Fruit fly (Drosophila melanogaster) whole organism, pupa: ENCODE data around the gene CG18476.

Experiments used
- CG10348 ChIP-seq: fragments of 200-800 bp; sonication (Bioruptor generic); IDR thresholded peaks from 2 replicates; pipeline ENCODE4 v1.3.6; 2022; ENCODE audit warnings: missing biosample characterization, missing genetic modification characterization
- CG12605 ChIP-seq: fragments of 200-800 bp; sonication (Bioruptor generic); IDR thresholded peaks from 2 replicates; pipeline ENCODE4 v1.3.6; 2022; ENCODE audit warnings: missing biosample characterization, missing genetic modification characterization
- CG13204 ChIP-seq: fragments of 200-800 bp; sonication (Bioruptor generic); optimal IDR thresholded peaks from 2 replicates; lab custom pipeline; 2018; ENCODE audit warnings: missing biosample characterization, mild to moderate bottlenecking, missing genetic modification characterization, moderate library complexity
- CG14655 ChIP-seq: fragments of 200-800 bp; sonication (Bioruptor generic); optimal IDR thresholded peaks from 3 replicates; lab custom pipeline; 2017; ENCODE audit warnings: mild to moderate bottlenecking, missing biosample characterization, missing genetic modification reagents, missing genetic modification characterization
- CG15710 ChIP-seq: fragments of 200-800 bp; sonication (Bioruptor generic); optimal IDR thresholded peaks from 2 replicates; lab custom pipeline; 2018; ENCODE audit warnings: missing biosample characterization, mild to moderate bottlenecking, missing genetic modification characterization, moderate library complexity
- CG17806 ChIP-seq: fragments of 200-800 bp; sonication (Bioruptor generic); optimal IDR thresholded peaks from 2 replicates; lab custom pipeline; 2018; ENCODE audit warnings: missing biosample characterization, mild to moderate bottlenecking, missing genetic modification characterization, moderate library complexity
- CG32121 ChIP-seq: fragments of 200-800 bp; sonication (Bioruptor generic); IDR thresholded peaks from 2 replicates; pipeline ENCODE4 v1.3.6; 2022; ENCODE audit warnings: missing biosample characterization, missing genetic modification characterization
- CG34367 ChIP-seq: fragments of 200-800 bp; sonication (Bioruptor generic); optimal IDR thresholded peaks from 2 replicates; lab custom pipeline; 2018; ENCODE audit warnings: missing biosample characterization, mild to moderate bottlenecking, missing genetic modification characterization
- CG4496 ChIP-seq: fragments of 200-800 bp; sonication (Bioruptor generic); IDR thresholded peaks from 3 replicates; pipeline ENCODE4 v1.3.6; 2022; ENCODE audit warnings: missing biosample characterization, missing genetic modification characterization
- CG8159 ChIP-seq: fragments of 200-800 bp; sonication (Bioruptor generic); optimal IDR thresholded peaks from 3 replicates; lab custom pipeline; 2018; ENCODE audit warnings: missing biosample characterization, mild to moderate bottlenecking, missing genetic modification characterization, moderate library complexity
- CG8301 ChIP-seq: fragments of 200-800 bp; sonication (Bioruptor generic); optimal IDR thresholded peaks from 2 replicates; lab custom pipeline; 2018; ENCODE audit warnings: missing biosample characterization, mild to moderate bottlenecking, missing genetic modification characterization
- CG9948 ChIP-seq: fragments of 200-800 bp; sonication (Bioruptor generic); optimal IDR thresholded peaks from 2 replicates; lab custom pipeline; 2018; ENCODE audit warnings: missing biosample characterization, mild to moderate bottlenecking, missing genetic modification characterization, moderate library complexity
- D1 ChIP-seq: fragments of 200-800 bp; sonication (Bioruptor generic); optimal IDR thresholded peaks from 2 replicates; lab custom pipeline; 2018; ENCODE audit warnings: missing biosample characterization, mild to moderate bottlenecking, missing genetic modification characterization, moderate library complexity
- EcR ChIP-seq: fragments of 200-800 bp; sonication (Bioruptor generic); optimal IDR thresholded peaks from 3 replicates; lab custom pipeline; 2019; ENCODE audit warnings: missing biosample characterization, missing genetic modification characterization, mild to moderate bottlenecking, moderate library complexity, missing genetic modification reagents
- Ets98B ChIP-seq: fragments of 200-800 bp; sonication (Bioruptor generic); IDR thresholded peaks from 2 replicates; pipeline ENCODE4 v1.3.6; 2022; ENCODE audit warnings: missing biosample characterization, missing genetic modification characterization
- Pif1A ChIP-seq: fragments of 200-800 bp; sonication (Bioruptor generic); optimal IDR thresholded peaks from 3 replicates; lab custom pipeline; 2016; ENCODE audit warnings: missing biosample characterization, missing genetic modification characterization
- Pif1B ChIP-seq: fragments of 200-800 bp; sonication (Bioruptor generic); optimal IDR thresholded peaks from 3 replicates; lab custom pipeline; 2016; ENCODE audit warnings: missing biosample characterization, missing genetic modification characterization
- Snoo ChIP-seq: fragments of 200-800 bp; sonication (Bioruptor generic); optimal IDR thresholded peaks from 3 replicates; lab custom pipeline; 2017; ENCODE audit warnings: missing biosample characterization, mild to moderate bottlenecking, missing genetic modification characterization, inconsistent platforms
- fd96Ca ChIP-seq: fragments of 200-800 bp; sonication (Bioruptor generic); IDR thresholded peaks from 3 replicates; pipeline ENCODE4 v1.3.6; 2022; ENCODE audit warnings: missing biosample characterization, missing genetic modification characterization
- gl ChIP-seq: fragments of 200-800 bp; sonication (Bioruptor generic); optimal IDR thresholded peaks from 2 replicates; lab custom pipeline; 2018; ENCODE audit warnings: missing biosample characterization, mild to moderate bottlenecking, missing genetic modification characterization
- rn ChIP-seq: fragments of 200-800 bp; sonication (Bioruptor generic); IDR thresholded peaks from 2 replicates; pipeline ENCODE4 v1.3.6; 2022; ENCODE audit warnings: missing biosample characterization, missing genetic modification characterization

CG18476 gene

DNA sequence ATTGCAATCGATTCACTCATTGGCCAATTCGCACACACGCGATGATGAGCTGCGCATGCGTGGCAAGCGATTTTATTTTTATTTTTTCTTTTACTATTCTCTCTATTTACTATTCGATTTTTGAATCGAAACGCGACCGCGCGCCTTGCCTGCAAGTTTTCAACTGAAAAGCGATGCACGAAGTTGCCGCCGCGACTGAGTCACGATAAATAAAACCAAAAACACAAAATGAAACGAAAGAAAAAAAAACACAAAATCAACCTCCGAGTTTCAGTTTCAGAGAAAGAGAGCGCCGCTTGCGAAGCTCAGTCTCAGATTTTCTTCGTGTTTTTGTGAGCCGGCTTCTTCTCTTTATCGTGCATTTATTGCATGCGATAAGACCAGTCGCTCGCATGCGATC lies 31.1 kb downstream of the CG18476 start:
- TF ChIP-seq CG8159 (tag; lab: Kevin White, UChicago) (peak; percentile 70), rn (GFP tag; lab: Robert Waterston, UW) (0 out of 2 replicates have a peak, but pooled peaks have one; percentile 25), CG34367 (peak; percentile 66), D1 (tag; lab: Kevin White, UChicago) (no peak), CG15710 (tag; lab: Kevin White, UChicago) (peak; percentile 70), Pif1B (GFP tag; lab: Kevin White, UChicago) (peak; percentile 67), CG32121 (GFP tag; lab: Robert Waterston, UW) (peak; percentile 62), CG13204 (GFP tag; lab: Kevin White, UChicago) (peak; percentile 90), CG9948 (peak; percentile 32), EcR (GFP tag; lab: Kevin White, UChicago) (peak; percentile 49), fd96Ca (GFP tag; lab: Robert Waterston, UW) (peak; percentile 78), CG12605 (GFP tag; lab: Robert Waterston, UW) (peak; percentile 90), CG17806 (tag; lab: Kevin White, UChicago) (peak; percentile 78), CG8301 (tag; lab: Kevin White, UChicago) (peak; percentile 23), gl (tag; lab: Kevin White, UChicago) (peak; percentile 96), CG4496 (GFP tag; lab: Robert Waterston, UW) (peak; percentile 82), CG10348 (no peak), Ets98B (GFP tag; lab: Robert Waterston, UW) (peak; percentile 80; the same call in 1 of the 2 replicates), Pif1A (GFP tag; lab: Kevin White, UChicago) (peak; percentile 74), CG14655 (no peak), Snoo (peak; percentile 38)
- TF ChIP-seq, all 21 proteins: peak for 18

DNA sequence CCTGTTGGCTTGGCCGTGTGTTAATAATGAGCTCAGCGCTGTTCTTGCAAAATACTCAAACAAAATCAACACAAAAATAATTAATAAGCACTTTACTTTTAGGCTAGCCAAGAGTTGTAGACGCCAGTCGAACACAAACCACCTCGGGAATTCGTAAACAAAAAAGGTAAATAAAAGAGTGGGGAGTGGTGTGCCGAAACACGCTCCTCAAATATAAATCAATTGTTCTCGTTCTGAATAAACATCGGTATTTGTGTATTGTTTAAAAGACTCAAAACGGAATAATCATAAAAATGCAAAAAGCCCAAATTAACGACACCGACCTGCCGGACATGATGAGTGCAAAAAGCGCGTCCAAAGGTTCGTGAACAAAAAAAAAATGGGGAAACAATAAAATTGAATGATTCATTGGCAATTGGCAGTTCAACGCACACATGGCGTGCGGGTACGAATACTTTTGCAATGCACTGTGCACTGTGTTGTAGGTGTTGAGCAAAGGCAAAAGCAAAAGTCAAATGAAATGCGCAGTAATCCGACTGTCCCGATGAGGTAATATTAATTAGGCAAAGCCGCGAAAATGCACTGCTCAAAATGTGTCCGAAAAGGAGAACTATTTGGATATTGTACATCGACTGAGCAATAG lies 37.8 kb downstream of the CG18476 start:
- TF ChIP-seq CG12605 (GFP tag; lab: Robert Waterston, UW) (no peak), Pif1B (GFP tag; lab: Kevin White, UChicago) (no peak), CG8159 (tag; lab: Kevin White, UChicago) (no peak), Ets98B (GFP tag; lab: Robert Waterston, UW) (no peak), CG34367 (no peak), Snoo (no peak), CG8301 (tag; lab: Kevin White, UChicago) (no peak), CG10348 (no peak), CG14655 (no peak), D1 (tag; lab: Kevin White, UChicago) (no peak), fd96Ca (GFP tag; lab: Robert Waterston, UW) (no peak), CG9948 (no peak), CG4496 (GFP tag; lab: Robert Waterston, UW) (no peak), CG32121 (GFP tag; lab: Robert Waterston, UW) (no peak), gl (tag; lab: Kevin White, UChicago) (no peak), Pif1A (GFP tag; lab: Kevin White, UChicago) (no peak), rn (GFP tag; lab: Robert Waterston, UW) (no peak), CG13204 (GFP tag; lab: Kevin White, UChicago) (no peak), EcR (GFP tag; lab: Kevin White, UChicago) (no peak)

- TF ChIP-seq Pif1A (GFP tag; lab: Kevin White, UChicago) = no peak
- TF ChIP-seq Snoo = no peak
- no peak for TF ChIP-seq D1 (tag; lab: Kevin White, UChicago)
- no peak for TF ChIP-seq gl (tag; lab: Kevin White, UChicago)
- no peak for TF ChIP-seq fd96Ca (GFP tag; lab: Robert Waterston, UW)
- no peak for TF ChIP-seq CG13204 (GFP tag; lab: Kevin White, UChicago)
- no peak for TF ChIP-seq rn (GFP tag; lab: Robert Waterston, UW)
- no peak for TF ChIP-seq CG8159 (tag; lab: Kevin White, UChicago)
- TF ChIP-seq Ets98B (GFP tag; lab: Robert Waterston, UW) = no peak
- TF ChIP-seq CG8301 (tag; lab: Kevin White, UChicago) = no peak
- TF ChIP-seq CG15710 (tag; lab: Kevin White, UChicago) = no peak
- no peak for TF ChIP-seq CG32121 (GFP tag; lab: Robert Waterston, UW)
- no peak for TF ChIP-seq CG4496 (GFP tag; lab: Robert Waterston, UW)
- no peak for TF ChIP-seq Pif1B (GFP tag; lab: Kevin White, UChicago)
- no peak for TF ChIP-seq CG12605 (GFP tag; lab: Robert Waterston, UW)
- TF ChIP-seq CG10348 = no peak
Measured at dm6 chr3R:11637586-11637985, 40.3 kb downstream of the CG18476 start.

DNA sequence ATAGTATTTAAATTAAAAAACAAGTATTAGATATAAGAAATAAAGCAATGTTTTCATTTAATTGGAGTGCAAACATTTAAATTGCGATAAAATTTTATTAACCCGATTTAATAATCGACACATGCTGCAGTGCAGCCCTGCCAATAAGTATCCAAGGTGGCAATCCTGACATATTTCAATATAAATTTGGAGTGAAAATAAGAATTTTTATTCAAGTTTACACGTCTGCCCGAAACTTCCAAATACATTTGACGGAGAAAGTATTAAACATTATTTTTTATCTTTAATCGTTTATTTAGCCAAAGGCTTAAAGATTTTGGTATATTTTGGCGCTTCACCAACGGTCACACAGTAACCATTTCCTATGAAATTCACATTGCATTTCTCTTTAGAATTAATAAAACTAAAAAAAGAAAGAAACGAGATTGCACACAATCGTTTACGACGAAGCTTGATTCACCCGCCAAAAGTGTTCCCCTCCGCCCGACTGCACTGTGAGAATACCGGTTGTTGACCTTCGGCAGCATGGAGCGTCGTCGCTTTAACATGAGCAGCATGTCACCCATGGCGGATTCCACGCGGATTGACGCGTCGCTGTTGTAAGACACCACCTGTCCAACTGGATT lies 49.4 kb downstream of the CG18476 start, which contains the start of gene CG14712:
Gene CG14712, plus strand, starts transcription at position 344 of the 626 bp plus-strand sequence.
- peak; percentile 93 for TF ChIP-seq EcR (GFP tag; lab: Kevin White, UChicago)
- TF ChIP-seq CG8301 (tag; lab: Kevin White, UChicago) = no peak

DNA sequence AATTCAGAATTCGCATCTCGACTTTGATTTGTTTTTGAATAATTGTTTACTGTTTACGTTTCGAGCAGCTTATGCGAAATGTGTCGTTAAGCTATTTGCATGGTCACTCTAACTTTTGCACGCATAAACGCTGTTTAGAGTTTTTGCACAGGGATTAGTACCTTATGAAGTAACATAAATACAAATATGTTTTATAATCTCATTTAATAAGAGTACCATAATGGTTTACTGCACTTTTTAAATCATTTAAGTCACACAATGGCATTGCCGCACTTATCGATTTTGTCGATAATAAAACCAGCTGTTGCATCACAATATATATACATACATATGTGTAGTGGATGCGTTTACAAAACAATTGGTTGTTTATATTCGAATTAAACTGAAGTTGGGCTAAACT lies 51.3 kb downstream of the CG18476 start, which contains the start of the genes CG6813 and CG18764:
Gene CG6813, minus strand, starts transcription at position 68 of the 400 bp plus-strand sequence.
Gene CG18764, plus strand, starts transcription at position 319 of the 400 bp plus-strand sequence.
- no peak for TF ChIP-seq CG34367
- TF ChIP-seq Snoo = no peak
- no peak for TF ChIP-seq D1 (tag; lab: Kevin White, UChicago)
- no peak for TF ChIP-seq CG14655
- TF ChIP-seq rn (GFP tag; lab: Robert Waterston, UW) = no peak
- no peak for TF ChIP-seq CG8159 (tag; lab: Kevin White, UChicago)
- no peak for TF ChIP-seq CG13204 (GFP tag; lab: Kevin White, UChicago)
- TF ChIP-seq Ets98B (GFP tag; lab: Robert Waterston, UW) = no peak
- no peak for TF ChIP-seq fd96Ca (GFP tag; lab: Robert Waterston, UW)
- no peak for TF ChIP-seq CG4496 (GFP tag; lab: Robert Waterston, UW)
- TF ChIP-seq EcR (GFP tag; lab: Kevin White, UChicago) = no peak
- no peak for TF ChIP-seq gl (tag; lab: Kevin White, UChicago)
